Fruit fly (Drosophila melanogaster): ENCODE results near the gene Tpt.

DNA sequence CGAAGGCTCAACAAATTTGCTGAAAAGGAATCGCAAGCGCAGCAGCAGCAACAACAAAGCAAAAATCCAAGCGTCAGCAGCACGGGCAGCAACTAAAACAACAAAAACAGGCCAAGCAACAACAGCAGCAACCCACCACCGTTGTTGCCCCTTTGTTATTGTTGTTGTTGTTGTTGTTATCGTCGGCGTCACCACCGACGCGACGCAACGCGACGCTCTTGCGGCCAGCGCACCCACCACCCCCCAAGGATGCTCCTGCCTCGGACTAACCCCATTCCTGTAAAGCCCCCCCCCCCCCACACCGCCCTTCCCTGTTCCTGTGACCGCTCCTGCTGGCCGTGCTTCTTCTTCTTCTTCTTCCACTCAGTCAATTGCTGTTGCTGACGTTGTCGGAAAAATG is 45.7 kb upstream of the Tpt start:
- TF ChIP-seq insv (optimal IDR thresholded peaks at IDR 0.05) (no peak), psq (optimal IDR thresholded peaks at IDR 0.05) (no peak), Sin3A (optimal IDR thresholded peaks at IDR 0.05) (no peak), Myc (optimal IDR thresholded peaks at IDR 0.05) (no peak), h (optimal IDR thresholded peaks at IDR 0.05) (no peak), ttk (optimal IDR thresholded peaks at IDR 0.05) (no peak)

Measured in Kc167 (cell line).